Fruit fly (Drosophila melanogaster) whole organism, wandering third instar larva: Measurements from ENCODE around the gene Mgat4b.

Experiments used
- Abd-B ChIP-seq: fragments of >200 bp; optimal IDR thresholded peaks from 2 replicates; lab custom pipeline; 2017; ENCODE audit warnings: missing biosample characterization, missing genetic modification characterization
- CG9705 ChIP-seq: fragments of 200-800 bp; sonication (Bioruptor generic); optimal IDR thresholded peaks from 2 replicates; lab custom pipeline; 2018; ENCODE audit warnings: missing biosample characterization, mild to moderate bottlenecking, missing genetic modification characterization
- CrebA ChIP-seq: fragments of 200-800 bp; sonication (Bioruptor generic); optimal IDR thresholded peaks from 2 replicates; lab custom pipeline; 2016; ENCODE audit warnings: missing biosample characterization, mild to moderate bottlenecking, missing genetic modification characterization, borderline replicate concordance
- Dfd ChIP-seq: fragments of >200 bp; optimal IDR thresholded peaks from 2 replicates; lab custom pipeline; 2017; ENCODE audit warnings: missing biosample characterization, missing genetic modification characterization
- Dif ChIP-seq: fragments of 200-275, 200-300 bp; sonication (Bioruptor generic); optimal IDR thresholded peaks from 2 replicates; lab custom pipeline; 2018; ENCODE audit warnings: missing biosample characterization, missing genetic modification characterization; ENCODE audit not compliant: partially characterized antibody
- Hr78 ChIP-seq: fragments of >200 bp; optimal IDR thresholded peaks from 2 replicates; lab custom pipeline; 2017; ENCODE audit warnings: missing biosample characterization, missing genetic modification characterization
- Jra ChIP-seq: sonication (Bioruptor generic); optimal IDR thresholded peaks from 2 replicates; lab custom pipeline; 2016; ENCODE audit warnings: missing biosample characterization, missing genetic modification characterization
- Mio ChIP-seq: sonication (Bioruptor generic); optimal IDR thresholded peaks from 2 replicates; lab custom pipeline; 2016; ENCODE audit warnings: missing biosample characterization, missing genetic modification characterization
- OdsH ChIP-seq: fragments of 200-800 bp; sonication (Bioruptor generic); optimal IDR thresholded peaks from 2 replicates; lab custom pipeline; 2016; ENCODE audit warnings: missing biosample characterization, mild to moderate bottlenecking, missing genetic modification characterization
- Sp1 ChIP-seq: fragments of 200-800 bp; sonication (Bioruptor generic); optimal IDR thresholded peaks from 3 replicates; lab custom pipeline; 2019; ENCODE audit warnings: missing biosample characterization, mild to moderate bottlenecking, missing genetic modification characterization, moderate library complexity
- Vsx2 ChIP-seq: fragments of 200-300, 225-300 bp; sonication (Bioruptor generic); optimal IDR thresholded peaks from 2 replicates; lab custom pipeline; 2018; ENCODE audit warnings: missing biosample characterization, missing genetic modification characterization; ENCODE audit not compliant: partially characterized antibody
- br ChIP-seq: fragments of 200-800 bp; sonication (Bioruptor generic); optimal IDR thresholded peaks from 2 replicates; lab custom pipeline; 2016; ENCODE audit warnings: missing biosample characterization, missing genetic modification characterization
- brk ChIP-seq: fragments of 200-800 bp; sonication (Bioruptor generic); optimal IDR thresholded peaks from 2 replicates; lab custom pipeline; 2016; ENCODE audit warnings: missing biosample characterization, mild to moderate bottlenecking, missing genetic modification characterization
- dl ChIP-seq, 2 experiments: fragments of 175-275, 200-275 bp in 1 of 2; fragments of 200-275 bp in 1 of 2; sonication (Bioruptor generic); optimal IDR thresholded peaks; lab custom pipeline; 2018; ENCODE audit warnings: mild to moderate bottlenecking in 2 of 2, missing biosample characterization in 2 of 2, missing genetic modification characterization in 2 of 2, moderate library complexity in 2 of 2; ENCODE audit not compliant: partially characterized antibody in 2 of 2, insufficient read depth in 1 of 2
- dsf ChIP-seq: sonication (Bioruptor generic); optimal IDR thresholded peaks from 2 replicates; lab custom pipeline; 2016; ENCODE audit warnings: missing biosample characterization, missing genetic modification characterization, borderline replicate concordance
- ey ChIP-seq: fragments of 200-800 bp; sonication (Bioruptor generic); optimal IDR thresholded peaks from 2 replicates; lab custom pipeline; 2016; ENCODE audit warnings: missing biosample characterization, missing genetic modification characterization
- fru ChIP-seq: fragments of 200-800 bp; sonication (Bioruptor generic); optimal IDR thresholded peaks from 3 replicates; lab custom pipeline; 2016; ENCODE audit warnings: missing biosample characterization, mild to moderate bottlenecking, missing genetic modification characterization
- lola ChIP-seq: fragments of >200 bp; optimal IDR thresholded peaks from 2 replicates; lab custom pipeline; 2017; ENCODE audit warnings: missing biosample characterization, missing genetic modification characterization
- pan ChIP-seq: fragments of >200 bp; optimal IDR thresholded peaks from 2 replicates; lab custom pipeline; 2017
- psq ChIP-seq: fragments of 200-800 bp; sonication (Bioruptor generic); optimal IDR thresholded peaks from 3 replicates; lab custom pipeline; 2017; ENCODE audit warnings: missing biosample characterization, mild to moderate bottlenecking, missing genetic modification characterization, moderate library complexity
- sv ChIP-seq: fragments of 200-800 bp; sonication (Bioruptor generic); optimal IDR thresholded peaks from 3 replicates; lab custom pipeline; 2016; ENCODE audit warnings: missing biosample characterization, missing genetic modification characterization
- tai ChIP-seq: sonication (Bioruptor generic); optimal IDR thresholded peaks from 2 replicates; lab custom pipeline; 2016; ENCODE audit warnings: missing biosample characterization, missing genetic modification characterization
- usp ChIP-seq: fragments of >200 bp; optimal IDR thresholded peaks from 2 replicates; lab custom pipeline; 2017; ENCODE audit warnings: missing biosample characterization, missing genetic modification characterization
- woc ChIP-seq: sonication (Bioruptor generic); optimal IDR thresholded peaks from 2 replicates; lab custom pipeline; 2016; ENCODE audit warnings: missing biosample characterization, mild to moderate bottlenecking, missing genetic modification characterization

Mgat4b gene

DNA sequence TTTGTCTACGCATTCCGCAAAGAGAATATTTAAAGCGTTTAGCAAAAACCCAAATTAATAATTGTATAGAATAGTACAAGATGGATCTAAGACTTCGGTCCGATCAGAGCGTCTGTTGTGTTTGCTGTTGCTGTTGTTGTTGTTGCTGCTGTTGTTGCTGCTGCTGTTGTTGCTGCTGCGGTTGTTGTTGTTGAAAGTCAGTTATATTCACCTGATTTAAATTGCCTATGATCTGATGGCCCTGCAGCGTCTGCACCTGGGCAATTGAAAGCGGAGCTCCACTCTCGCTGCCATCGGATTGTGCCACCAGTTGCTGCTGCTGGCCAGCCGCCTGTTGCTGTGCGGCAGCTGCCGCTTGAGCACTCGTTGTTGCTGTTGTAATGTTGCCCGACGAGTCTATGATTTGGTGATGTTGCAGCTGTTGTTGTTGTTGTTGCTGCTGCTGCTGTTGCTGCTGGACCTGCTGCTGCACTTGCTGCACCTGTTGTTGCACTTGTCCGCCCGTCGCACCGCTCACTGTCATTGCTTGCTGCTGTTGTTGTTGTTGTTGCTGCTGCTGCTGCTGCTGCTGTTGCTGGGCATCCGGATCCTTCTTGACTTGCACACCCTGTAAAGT is 17.9 kb downstream of the Mgat4b start:
- no peak for TF ChIP-seq CG9705 (GFP tag; lab: Kevin White, UChicago)
- no peak for TF ChIP-seq Jra (GFP tag; lab: Kevin White, UChicago)
- TF ChIP-seq Dfd (GFP tag; lab: Kevin White, UChicago) = peak; percentile 91
- no peak for TF ChIP-seq ey (GFP tag; lab: Kevin White, UChicago)
- TF ChIP-seq dl (GFP tag; optimal IDR thresholded peaks at IDR 0.05; lab: Kevin White, UChicago; ENCODE audit: insufficient read depth in 1 of 2, partially characterized antibody in 2 of 2) = no peak
- TF ChIP-seq psq (GFP tag; lab: Kevin White, UChicago) = no peak

DNA sequence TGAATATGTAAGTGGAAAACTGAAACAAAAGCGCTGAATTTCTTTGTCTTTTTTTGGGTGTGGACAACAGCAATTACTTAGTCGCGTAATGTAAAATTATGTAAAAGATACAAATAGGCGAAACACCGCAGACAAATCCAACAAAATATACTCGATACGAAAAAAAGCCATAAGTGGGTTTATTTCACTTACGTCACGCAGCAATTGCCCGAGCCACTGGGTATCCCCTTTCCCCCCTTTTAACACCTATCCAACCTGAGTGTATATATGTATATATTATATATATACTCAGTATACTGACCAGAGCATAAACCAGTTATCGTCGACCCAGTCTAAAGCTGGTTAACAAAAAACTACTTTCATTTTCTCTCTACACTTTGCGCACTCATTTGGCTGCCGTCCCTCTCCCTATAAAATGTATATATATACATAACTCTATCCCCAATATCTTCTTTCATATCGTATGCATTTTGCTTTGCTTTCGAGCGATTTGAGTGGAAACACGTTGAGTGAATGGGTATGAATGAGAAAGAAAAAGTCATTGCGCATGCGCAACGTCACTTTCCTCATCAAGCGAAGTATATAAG is 25.9 kb downstream of the Mgat4b start:
- no peak for TF ChIP-seq Jra (GFP tag; lab: Kevin White, UChicago)
- no peak for TF ChIP-seq Vsx2 (GFP tag; lab: Kevin White, UChicago)
- no peak for TF ChIP-seq br (GFP tag; lab: Kevin White, UChicago)
- TF ChIP-seq dsf (GFP tag; lab: Kevin White, UChicago) = no peak
- TF ChIP-seq dl (GFP tag; optimal IDR thresholded peaks at IDR 0.05; lab: Kevin White, UChicago; ENCODE audit: insufficient read depth in 1 of 2, partially characterized antibody in 2 of 2) = no peak
- TF ChIP-seq fru (GFP tag; lab: Kevin White, UChicago) = no peak
- peak; percentile 2 for TF ChIP-seq brk (GFP tag; lab: Kevin White, UChicago)
- peak; percentile 90 for TF ChIP-seq psq (GFP tag; lab: Kevin White, UChicago)

DNA sequence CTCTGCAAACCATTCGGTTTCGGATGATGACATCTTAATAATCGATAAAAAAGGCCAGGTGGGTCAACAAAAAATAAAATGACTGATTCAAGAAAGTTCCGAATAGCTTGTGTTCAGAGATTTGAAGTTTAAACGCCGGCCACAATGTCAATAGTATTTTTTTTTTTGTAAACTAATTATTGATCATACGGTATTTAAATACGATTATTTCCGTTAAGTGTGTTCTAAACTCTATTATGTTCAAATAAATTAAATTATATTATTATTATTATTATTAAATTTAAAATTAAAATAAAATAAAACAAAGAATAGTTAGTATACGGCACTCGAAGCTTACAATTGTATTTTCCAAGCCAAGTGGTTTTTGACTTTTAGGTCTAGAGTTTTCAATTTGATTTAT is 35.7 kb downstream of the Mgat4b start, which contains the start of gene CG13471:
Gene CG13471, minus strand, starts transcription at position 101 of the 400 bp plus-strand sequence.
- TF ChIP-seq woc (GFP tag; lab: Kevin White, UChicago) (no peak), Dif (GFP tag; lab: Kevin White, UChicago) (no peak)

DNA sequence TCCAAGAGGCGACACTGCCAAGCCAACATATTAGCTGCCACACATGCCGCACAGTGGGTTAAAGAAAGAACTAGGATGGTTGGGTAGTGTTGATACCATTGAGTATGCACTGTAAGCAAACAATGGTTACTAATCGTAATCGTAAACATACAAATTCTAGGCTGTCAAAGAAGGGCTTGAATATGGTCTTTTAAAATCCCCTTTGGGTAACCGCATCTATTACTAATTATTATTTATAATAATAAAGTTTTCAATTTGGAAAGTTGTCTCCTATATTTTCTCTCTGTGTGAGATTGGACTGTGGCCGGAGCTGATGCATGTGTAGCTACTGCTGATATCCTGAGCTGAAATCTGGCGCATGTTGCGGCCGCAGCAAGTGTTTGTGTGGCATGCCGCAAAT is 37.3 kb downstream of the Mgat4b start:
- TF ChIP-seq sv (GFP tag; lab: Kevin White, UChicago) = no peak
- no peak for TF ChIP-seq CrebA (GFP tag; lab: Kevin White, UChicago)
- TF ChIP-seq Vsx2 (GFP tag; lab: Kevin White, UChicago) = no peak
- no peak for TF ChIP-seq OdsH (GFP tag; lab: Kevin White, UChicago)
- no peak for TF ChIP-seq tai (GFP tag; lab: Kevin White, UChicago)
- no peak for TF ChIP-seq Hr78 (GFP tag; lab: Kevin White, UChicago)
- TF ChIP-seq lola (GFP tag; lab: Kevin White, UChicago) = no peak
- no peak for TF ChIP-seq woc (GFP tag; lab: Kevin White, UChicago)
- no peak for TF ChIP-seq Mio (GFP tag; lab: Kevin White, UChicago)
- no peak for TF ChIP-seq Abd-B (GFP tag; lab: Kevin White, UChicago)
- no peak for TF ChIP-seq brk (GFP tag; lab: Kevin White, UChicago)
- TF ChIP-seq CG9705 (GFP tag; lab: Kevin White, UChicago) = no peak
- TF ChIP-seq, all 38 proteins: peak for 0

DNA sequence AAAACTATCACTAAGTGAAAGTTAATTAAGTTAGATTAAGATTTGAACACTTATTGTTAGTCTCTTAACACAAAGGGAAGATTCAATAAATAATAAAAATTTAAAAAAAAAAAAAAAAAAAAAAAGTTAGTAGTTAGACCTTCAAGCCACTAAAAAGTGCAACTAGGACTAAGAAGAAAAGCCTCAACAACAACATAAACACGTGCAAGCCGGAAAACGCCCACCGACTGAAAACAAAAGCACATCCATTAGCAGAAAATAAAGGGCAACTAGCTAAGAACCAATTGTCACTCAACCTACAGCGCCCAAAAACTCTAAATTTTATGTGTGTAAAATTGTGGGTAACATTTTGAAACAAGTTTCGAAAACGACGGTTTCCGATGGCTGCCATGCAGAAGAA is 40.6 kb downstream of the Mgat4b start, which contains the start of gene CG13473:
Gene CG13473, plus strand, starts transcription at position 301 of the 400 bp plus-strand sequence.
- TF ChIP-seq CrebA (GFP tag; lab: Kevin White, UChicago) (no peak), dl (GFP tag; optimal IDR thresholded peaks at IDR 0.05; lab: Kevin White, UChicago; ENCODE audit: insufficient read depth in 1 of 2, partially characterized antibody in 2 of 2) (no peak), fru (GFP tag; lab: Kevin White, UChicago) (no peak), Vsx2 (GFP tag; lab: Kevin White, UChicago) (no peak), dsf (GFP tag; lab: Kevin White, UChicago) (no peak), sv (GFP tag; lab: Kevin White, UChicago) (no peak), tai (GFP tag; lab: Kevin White, UChicago) (no peak), brk (GFP tag; lab: Kevin White, UChicago) (no peak), usp (no peak), Dif (GFP tag; lab: Kevin White, UChicago) (no peak), pan (lab: Kevin White, UChicago) (no peak), Sp1 (no peak), ey (GFP tag; lab: Kevin White, UChicago) (no peak)
